Fruit fly (Drosophila melanogaster) whole organism, embryonic: Measurements from ENCODE around the gene dsx-c73A.

Experiments used
- Ada2b ChIP-seq: fragments of 200-800 bp; sonication (Bioruptor generic); IDR thresholded peaks from 2 replicates; pipeline ENCODE4 v1.3.6; 2022; ENCODE audit warnings: missing biosample characterization, missing genetic modification characterization
- Blimp-1 ChIP-seq: fragments of 200-800 bp; sonication (Bioruptor generic); optimal IDR thresholded peaks from 3 replicates; lab custom pipeline; 2018; ENCODE audit warnings: missing biosample characterization, missing genetic modification characterization, mild to moderate bottlenecking, moderate library complexity, missing genetic modification reagents
- CG10462 ChIP-seq: fragments of 200-800 bp; sonication (Bioruptor generic); optimal IDR thresholded peaks from 2 replicates; lab custom pipeline; 2016; ENCODE audit warnings: missing biosample characterization, missing genetic modification characterization
- CG11093 ChIP-seq: fragments of 200-800 bp; sonication (Bioruptor generic); IDR thresholded peaks from 3 replicates; pipeline ENCODE4 v1.3.6; 2022; ENCODE audit warnings: missing biosample characterization, missing genetic modification characterization
- CG11456 ChIP-seq: fragments of 200-800 bp; sonication (Bioruptor generic); IDR thresholded peaks from 3 replicates; pipeline ENCODE4 v1.3.6; 2022; ENCODE audit warnings: missing biosample characterization, missing genetic modification characterization
- CG11696 ChIP-seq: fragments of 200-800 bp; sonication (Bioruptor generic); IDR thresholded peaks from 2 replicates; pipeline ENCODE4 v1.3.6; 2022; ENCODE audit warnings: missing biosample characterization, missing genetic modification characterization
- CG12071 ChIP-seq: fragments of 200-800 bp; sonication (Bioruptor generic); optimal IDR thresholded peaks from 3 replicates; lab custom pipeline; 2018; ENCODE audit warnings: missing biosample characterization, mild to moderate bottlenecking, missing genetic modification characterization
- CG12155 ChIP-seq: fragments of 200-800 bp; sonication (Bioruptor generic); optimal IDR thresholded peaks from 3 replicates; lab custom pipeline; 2016; ENCODE audit warnings: missing biosample characterization, missing genetic modification characterization
- CG13123 ChIP-seq: fragments of 200-800 bp; sonication (Bioruptor generic); optimal IDR thresholded peaks from 2 replicates; lab custom pipeline; 2016; ENCODE audit warnings: missing biosample characterization, missing genetic modification characterization
- CG15073 ChIP-seq: fragments of 200-800 bp; sonication (Bioruptor generic); optimal IDR thresholded peaks from 2 replicates; lab custom pipeline; 2016; ENCODE audit warnings: missing biosample characterization, missing genetic modification characterization
- CG17186 ChIP-seq: fragments of 200-800 bp; sonication (Bioruptor generic); optimal IDR thresholded peaks from 3 replicates; lab custom pipeline; 2017; ENCODE audit warnings: missing biosample characterization, missing genetic modification reagents, missing genetic modification characterization
- CG17385 ChIP-seq: fragments of 200-800 bp; sonication (Bioruptor generic); optimal IDR thresholded peaks from 3 replicates; lab custom pipeline; 2018; ENCODE audit warnings: missing biosample characterization, mild to moderate bottlenecking, missing genetic modification characterization
- CG1832 ChIP-seq: fragments of 200-800 bp; sonication (Bioruptor generic); optimal IDR thresholded peaks from 2 replicates; lab custom pipeline; 2017; ENCODE audit warnings: missing biosample characterization, mild to moderate bottlenecking, missing genetic modification characterization, inconsistent platforms
- CG2202 ChIP-seq: fragments of 200-800 bp; sonication (Bioruptor generic); optimal IDR thresholded peaks from 2 replicates; lab custom pipeline; 2018; ENCODE audit warnings: missing biosample characterization, mild to moderate bottlenecking, missing genetic modification characterization
- CG2875 ChIP-seq: fragments of 200-800 bp; sonication (Bioruptor generic); optimal IDR thresholded peaks from 2 replicates; lab custom pipeline; 2017; ENCODE audit warnings: missing biosample characterization, mild to moderate bottlenecking, missing genetic modification characterization, missing genetic modification reagents
- CG31388 ChIP-seq: fragments of 200-800 bp; sonication (Bioruptor generic); optimal IDR thresholded peaks from 2 replicates; lab custom pipeline; 2016; ENCODE audit warnings: missing biosample characterization, missing genetic modification characterization
- CG32532 ChIP-seq: fragments of 200-800 bp; sonication (Bioruptor generic); IDR thresholded peaks from 2 replicates; pipeline ENCODE4 v1.3.6; 2022; ENCODE audit warnings: missing biosample characterization, missing genetic modification characterization
- CG32767 ChIP-seq: fragments of 200-800 bp; sonication (Bioruptor generic); IDR thresholded peaks from 2 replicates; pipeline ENCODE4 v1.3.6; 2022; ENCODE audit warnings: missing biosample characterization, missing genetic modification characterization
- CG4360 ChIP-seq: fragments of 200-800 bp; sonication (Bioruptor generic); IDR thresholded peaks from 2 replicates; pipeline ENCODE4 v1.3.6; 2022; ENCODE audit warnings: missing biosample characterization, missing genetic modification characterization
- CG4424 ChIP-seq: fragments of 200-800 bp; sonication (Bioruptor generic); optimal IDR thresholded peaks from 3 replicates; lab custom pipeline; 2016; ENCODE audit warnings: missing biosample characterization, missing genetic modification characterization
- CG6654 ChIP-seq: fragments of 200-800 bp; sonication (Bioruptor generic); optimal IDR thresholded peaks from 2 replicates; lab custom pipeline; 2017; ENCODE audit warnings: missing biosample characterization, mild to moderate bottlenecking, missing genetic modification characterization
- CG6683 ChIP-seq: fragments of 200-800 bp; sonication (Bioruptor generic); optimal IDR thresholded peaks from 2 replicates; lab custom pipeline; 2017; ENCODE audit warnings: missing biosample characterization, mild to moderate bottlenecking, missing genetic modification characterization, missing genetic modification reagents
- CG8478 ChIP-seq: fragments of >200 bp; optimal IDR thresholded peaks from 2 replicates; lab custom pipeline; 2018
- CG9437 ChIP-seq: fragments of 200-800 bp; sonication (Bioruptor generic); optimal IDR thresholded peaks from 2 replicates; lab custom pipeline; 2018; ENCODE audit warnings: missing biosample characterization, mild to moderate bottlenecking, missing genetic modification characterization
- CG9727 ChIP-seq: fragments of 200-800 bp; sonication (Bioruptor generic); optimal IDR thresholded peaks from 3 replicates; lab custom pipeline; 2017; ENCODE audit warnings: missing biosample characterization, mild to moderate bottlenecking, missing genetic modification characterization
- D19B ChIP-seq: fragments of 200-800 bp; sonication (Bioruptor generic); optimal IDR thresholded peaks from 2 replicates; lab custom pipeline; 2017; ENCODE audit warnings: missing biosample characterization, mild to moderate bottlenecking, missing genetic modification characterization
- Hmx ChIP-seq: fragments of 200-800 bp; sonication (Bioruptor generic); optimal IDR thresholded peaks from 2 replicates; lab custom pipeline; 2016; ENCODE audit warnings: missing biosample characterization, missing genetic modification characterization
- Jarid2 ChIP-seq: fragments of 200-800 bp; sonication (Bioruptor generic); optimal IDR thresholded peaks from 3 replicates; lab custom pipeline; 2017; ENCODE audit warnings: mild to moderate bottlenecking, missing biosample characterization, missing genetic modification reagents, missing genetic modification characterization
- Mad ChIP-seq: fragments of 200-800 bp; sonication (Bioruptor generic); optimal IDR thresholded peaks from 2 replicates; lab custom pipeline; 2016; ENCODE audit warnings: missing biosample characterization, missing genetic modification characterization
- NC2β ChIP-seq: fragments of 200-800 bp; sonication (Bioruptor generic); optimal IDR thresholded peaks from 2 replicates; lab custom pipeline; 2016; ENCODE audit warnings: missing biosample characterization, missing genetic modification characterization
- Oli ChIP-seq: fragments of 200-800 bp; sonication (Bioruptor generic); optimal IDR thresholded peaks from 2 replicates; lab custom pipeline; 2018; ENCODE audit warnings: missing biosample characterization, mild to moderate bottlenecking, missing genetic modification characterization, moderate library complexity
- Sox100B ChIP-seq: fragments of 200-800 bp; sonication (Bioruptor generic); optimal IDR thresholded peaks from 3 replicates; lab custom pipeline; 2018; ENCODE audit warnings: missing biosample characterization, mild to moderate bottlenecking, missing genetic modification characterization
- Xbp1 ChIP-seq: fragments of 200-800 bp; sonication (Bioruptor generic); optimal IDR thresholded peaks from 3 replicates; lab custom pipeline; 2016; ENCODE audit warnings: missing biosample characterization, mild to moderate bottlenecking, missing genetic modification characterization
- ab ChIP-seq: fragments of 200-800 bp; sonication (Bioruptor generic); optimal IDR thresholded peaks from 2 replicates; lab custom pipeline; 2016; ENCODE audit warnings: missing biosample characterization, missing genetic modification characterization
- abd-A ChIP-seq: fragments of 200-800 bp; sonication (Bioruptor generic); optimal IDR thresholded peaks from 3 replicates; lab custom pipeline; 2019; ENCODE audit warnings: missing biosample characterization, mild to moderate bottlenecking, missing genetic modification characterization, moderate library complexity
- ash1 ChIP-seq: fragments of 200-800 bp; sonication (Bioruptor generic); optimal IDR thresholded peaks from 2 replicates; lab custom pipeline; 2018; ENCODE audit warnings: missing biosample characterization, mild to moderate bottlenecking, missing genetic modification characterization
- ato ChIP-seq: fragments of 200-800 bp; sonication (Bioruptor generic); IDR thresholded peaks from 2 replicates; pipeline ENCODE4 v1.3.6; 2022; ENCODE audit warnings: missing biosample characterization, missing genetic modification characterization; ENCODE audit not compliant: partially characterized antibody
- cg ChIP-seq: fragments of 200-800 bp; sonication (Bioruptor generic); optimal IDR thresholded peaks from 3 replicates; lab custom pipeline; 2019; ENCODE audit warnings: missing biosample characterization, mild to moderate bottlenecking, missing genetic modification characterization, moderate library complexity
- crp ChIP-seq, 2 experiments: fragments of 200-800 bp; sonication (Bioruptor generic); optimal IDR thresholded peaks; 2 replicates in 1 of 2; 3 replicates in 1 of 2; lab custom pipeline; 2017; ENCODE audit warnings: missing biosample characterization in 2 of 2, missing genetic modification characterization in 2 of 2, mild to moderate bottlenecking in 1 of 2, moderate library complexity in 1 of 2
- da ChIP-seq: fragments of 200-800 bp; sonication (Bioruptor generic); optimal IDR thresholded peaks from 2 replicates; lab custom pipeline; 2016; ENCODE audit warnings: missing biosample characterization, missing genetic modification characterization
- dmrt11E ChIP-seq: fragments of 200-800 bp; sonication (Bioruptor generic); optimal IDR thresholded peaks from 3 replicates; lab custom pipeline; 2018; ENCODE audit warnings: missing biosample characterization, mild to moderate bottlenecking, missing genetic modification characterization, moderate library complexity
- ems ChIP-seq: fragments of 200-800 bp; sonication (Bioruptor generic); optimal IDR thresholded peaks from 3 replicates; lab custom pipeline; 2016; ENCODE audit warnings: missing biosample characterization, missing genetic modification characterization
- eyg ChIP-seq: fragments of 200-800 bp; sonication (Bioruptor generic); optimal IDR thresholded peaks from 3 replicates; lab custom pipeline; 2016; ENCODE audit warnings: missing biosample characterization, missing genetic modification characterization
- fd102C ChIP-seq: fragments of 200-800 bp; sonication (Bioruptor generic); optimal IDR thresholded peaks from 2 replicates; lab custom pipeline; 2018; ENCODE audit warnings: missing biosample characterization, mild to moderate bottlenecking, missing genetic modification characterization, moderate library complexity
- fru ChIP-seq: fragments of >200 bp; optimal IDR thresholded peaks from 2 replicates; lab custom pipeline; 2017
- gem ChIP-seq: fragments of 200-800 bp; sonication (Bioruptor generic); optimal IDR thresholded peaks from 2 replicates; lab custom pipeline; 2019; ENCODE audit warnings: missing biosample characterization, mild to moderate bottlenecking, missing genetic modification characterization, moderate library complexity
- jumu ChIP-seq: fragments of 200-800 bp; sonication (Bioruptor generic); optimal IDR thresholded peaks from 3 replicates; lab custom pipeline; 2016; ENCODE audit warnings: missing biosample characterization, missing genetic modification characterization
- oc ChIP-seq: fragments of 200-800 bp; sonication (Bioruptor generic); optimal IDR thresholded peaks from 2 replicates; lab custom pipeline; 2018; ENCODE audit warnings: missing biosample characterization, mild to moderate bottlenecking, missing genetic modification characterization, moderate library complexity
- stc ChIP-seq: fragments of 200-800 bp; sonication (Bioruptor generic); IDR thresholded peaks from 2 replicates; pipeline ENCODE4 v1.3.6; 2022; ENCODE audit warnings: missing biosample characterization, missing genetic modification characterization

The dsx-c73A gene

DNA sequence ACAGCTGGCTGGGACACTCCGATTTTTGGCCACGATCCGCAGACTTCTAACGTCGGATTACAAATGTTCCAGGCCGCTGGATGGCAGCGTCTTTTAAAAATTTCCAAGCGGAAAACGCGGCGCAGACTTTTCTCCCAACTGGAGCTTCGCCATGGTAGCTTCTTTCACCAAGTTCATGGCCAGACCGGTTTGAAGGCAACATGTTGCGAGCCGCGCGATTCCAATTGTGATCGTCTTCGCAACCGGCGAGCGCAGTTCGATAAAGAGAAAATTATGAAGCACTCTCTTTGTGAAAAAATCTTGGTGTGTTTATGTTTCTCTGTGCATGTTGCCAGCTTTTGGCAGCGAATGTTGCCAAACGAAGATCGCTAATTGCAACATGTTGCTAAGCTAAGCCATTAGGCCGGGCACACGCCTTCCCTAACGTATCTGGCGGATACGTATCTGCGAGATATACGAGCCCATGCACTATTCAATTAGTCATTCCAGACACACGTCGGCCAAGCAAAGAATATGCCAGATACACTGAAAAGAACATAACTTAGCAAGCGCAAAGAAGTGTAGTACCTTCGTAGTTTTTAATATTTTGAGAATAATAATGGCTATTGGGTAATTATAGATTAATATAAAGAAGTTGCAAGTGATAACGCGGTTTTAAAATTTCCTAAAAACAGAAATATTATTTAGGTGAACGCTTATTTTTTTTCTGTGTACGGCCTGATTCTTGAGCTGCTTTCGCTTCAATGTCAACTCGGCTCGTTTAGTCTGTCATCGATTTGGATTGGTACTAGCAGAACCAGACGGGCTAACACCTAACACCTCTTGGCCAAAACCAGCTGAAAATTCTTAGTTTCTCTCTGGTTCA, at the start of gene dsx-c73A (continued):
- TF ChIP-seq ems (GFP tag; lab: Kevin White, UChicago) (no peak), CG11456 (0 out of 3 replicates have a peak, but pooled peaks have one; percentile 17), CG6683 (GFP tag; lab: Kevin White, UChicago) (no peak), CG31388 (no peak), CG17385 (GFP tag; lab: Kevin White, UChicago) (no peak), gem (tag; lab: Kevin White, UChicago) (peak; percentile 56), Sox100B (GFP tag; lab: Kevin White, UChicago) (peak; percentile 27), CG17186 (GFP tag; lab: Kevin White, UChicago) (no peak), jumu (GFP tag; lab: Kevin White, UChicago) (no peak), CG9437 (GFP tag; lab: Kevin White, UChicago) (peak; percentile 62), Xbp1 (GFP tag; lab: Kevin White, UChicago) (peak; percentile 46), da (no peak), Ada2b (0 out of 2 replicates have a peak, but pooled peaks have one; percentile 25), CG8478 (no peak), fru (lab: Kevin White, UChicago) (no peak), ato (GFP tag; lab: Robert Waterston, UW) (no peak), CG2202 (peak; percentile 23), CG9727 (GFP tag; lab: Kevin White, UChicago) (peak; percentile 35), fd102C (GFP tag; lab: Kevin White, UChicago) (no peak), CG12071 (no peak), dmrt11E (peak; percentile 65), CG32532 (GFP tag; lab: Robert Waterston, UW) (no peak), Hmx (no peak), CG10462 (GFP tag; lab: Kevin White, UChicago) (no peak), oc (tag; lab: Kevin White, UChicago) (peak; percentile 5), Blimp-1 (GFP tag; lab: Kevin White, UChicago) (peak; percentile 74), CG12155 (GFP tag; lab: Kevin White, UChicago) (peak; percentile 3), cg (GFP tag; lab: Kevin White, UChicago) (no peak), CG32767 (GFP tag; lab: Robert Waterston, UW) (no peak), CG4360 (peak; percentile 29; the same call in 1 of the 2 replicates), CG13123 (GFP tag; lab: Kevin White, UChicago) (no peak), D19B (no peak), eyg (GFP tag; lab: Kevin White, UChicago) (no peak), NC2β (GFP tag; lab: Kevin White, UChicago) (no peak), crp (GFP tag; optimal IDR thresholded peaks at IDR 0.05; lab: Kevin White, UChicago) (no peak), ash1 (no peak), CG11696 (GFP tag; lab: Robert Waterston, UW) (0 out of 2 replicates have a peak, but pooled peaks have one; percentile 14), Mad (GFP tag; lab: Kevin White, UChicago) (no peak), abd-A (tag; lab: Kevin White, UChicago) (no peak), CG11093 (GFP tag; lab: Robert Waterston, UW) (0 out of 3 replicates have a peak, but pooled peaks have one; percentile 12), CG1832 (no peak), CG2875 (GFP tag; lab: Kevin White, UChicago) (no peak), stc (GFP tag; lab: Robert Waterston, UW) (no peak; the same call in 1 of the 2 replicates), CG15073 (no peak), ab (GFP tag; lab: Kevin White, UChicago) (no peak), Jarid2 (GFP tag; lab: Kevin White, UChicago) (no peak), CG4424 (peak; percentile 57), CG6654 (GFP tag; lab: Kevin White, UChicago) (peak; percentile 5), Oli (tag; lab: Kevin White, UChicago) (peak; percentile 60)
